Worm (Caenorhabditis elegans) whole organism, L1 larva: ENCODE measurements around the gene tnt-4.

ENCODE experiments used
- C16A3.4 ChIP-seq: fragments of 150-350 bp; optimal IDR thresholded peaks from 2 replicates; lab custom pipeline; 2014; ENCODE audit warnings: missing biosample characterization, missing genetic modification characterization
- C34B4.2 ChIP-seq: sonication (generic microtip); optimal IDR thresholded peaks from 2 replicates; lab custom pipeline; 2017; ENCODE audit warnings: mild to moderate bottlenecking, missing genetic modification characterization, missing compliant biosample characterization
- Y116A8C.19 ChIP-seq: sonication (generic microtip); optimal IDR thresholded peaks from 2 replicates; lab custom pipeline; 2016; ENCODE audit warnings: missing compliant biosample characterization, missing genetic modification characterization, borderline replicate concordance
- aha-1 ChIP-seq: fragments of 150-350 bp; optimal IDR thresholded peaks from 2 replicates; lab custom pipeline; 2014; ENCODE audit warnings: missing biosample characterization, missing genetic modification characterization
- ceh-82 ChIP-seq, 3 experiments: fragments of 150-350 bp in 1 of 3; sonication (generic microtip) in 2 of 3; optimal IDR thresholded peaks; 2 replicates each; lab custom pipeline; 2014 to 2017; ENCODE audit warnings: missing biosample characterization in 3 of 3, missing genetic modification characterization in 3 of 3
- ceh-90 ChIP-seq: sonication (generic microtip); optimal IDR thresholded peaks from 2 replicates; lab custom pipeline; 2016; ENCODE audit warnings: missing genetic modification characterization, missing compliant biosample characterization
- ces-1 ChIP-seq: fragments of 150-350 bp; optimal IDR thresholded peaks from 2 replicates; lab custom pipeline; 2014; ENCODE audit warnings: missing biosample characterization, missing genetic modification reagents, missing genetic modification characterization
- dpl-1 ChIP-seq, 3 experiments: fragments of 150-350 bp in 2 of 3; sonication (generic microtip) in 1 of 3; optimal IDR thresholded peaks; 2 replicates each; lab custom pipeline; 2014 to 2017; ENCODE audit warnings: missing biosample characterization in 3 of 3, missing genetic modification characterization in 3 of 3, missing genetic modification reagents in 3 of 3
- dsc-1 ChIP-seq: sonication (generic microtip); optimal IDR thresholded peaks from 2 replicates; lab custom pipeline; 2016; ENCODE audit warnings: mild to moderate bottlenecking, missing genetic modification characterization, missing compliant biosample characterization
- efl-1 ChIP-seq, 4 experiments: fragments of 150-350 bp; optimal IDR thresholded peaks in 3 of 4; peaks in 1 of 4; 1 replicate in 1 of 4; 2 replicates in 3 of 4; lab custom pipeline; 2014; ENCODE audit warnings: missing biosample characterization in 2 of 4, missing genetic modification characterization in 2 of 4, missing genetic modification reagents in 2 of 4
- efl-3 ChIP-seq: fragments of 200-800 bp; sonication (Bioruptor generic); optimal IDR thresholded peaks from 2 replicates; lab custom pipeline; 2018; ENCODE audit warnings: mild to moderate bottlenecking, missing genetic modification characterization, missing compliant biosample characterization
- egl-27 ChIP-seq, 2 experiments: fragments of 150-350 bp in 1 of 2; sonication (generic microtip); optimal IDR thresholded peaks; 3 replicates each; lab custom pipeline; 2017 to 2018; ENCODE audit warnings: missing biosample characterization in 2 of 2, missing genetic modification characterization in 2 of 2, missing genetic modification reagents in 2 of 2
- elt-2 ChIP-seq: sonication (generic microtip); optimal IDR thresholded peaks from 2 replicates; lab custom pipeline; 2016; ENCODE audit warnings: missing genetic modification characterization, mild to moderate bottlenecking, inconsistent platforms, missing compliant biosample characterization, missing genetic modification reagents
- fkh-4 ChIP-seq: sonication (generic microtip); optimal IDR thresholded peaks from 2 replicates; lab custom pipeline; 2016; ENCODE audit warnings: missing compliant biosample characterization, missing genetic modification characterization, borderline replicate concordance
- fkh-8 ChIP-seq: sonication (generic microtip); optimal IDR thresholded peaks from 2 replicates; lab custom pipeline; 2016; ENCODE audit warnings: mild to moderate bottlenecking, missing genetic modification characterization, missing compliant biosample characterization
- hlh-4 ChIP-seq: sonication (generic microtip); optimal IDR thresholded peaks from 2 replicates; lab custom pipeline; 2016; ENCODE audit warnings: mild to moderate bottlenecking, missing genetic modification characterization, missing compliant biosample characterization
- irx-1 ChIP-seq: sonication (generic microtip); optimal IDR thresholded peaks from 2 replicates; lab custom pipeline; 2016; ENCODE audit warnings: missing genetic modification characterization, missing compliant biosample characterization
- isw-1 ChIP-seq: fragments of 200-800 bp; sonication (Bioruptor generic); IDR thresholded peaks from 2 replicates; pipeline ENCODE4 v1.3.6; 2022; ENCODE audit warnings: missing genetic modification characterization, missing compliant biosample characterization
- lin-14 ChIP-seq: fragments of 200-800 bp; sonication (Bioruptor generic); optimal IDR thresholded peaks from 2 replicates; lab custom pipeline; 2018; ENCODE audit warnings: mild to moderate bottlenecking, missing genetic modification characterization, moderate library complexity, missing compliant biosample characterization
- lin-35 ChIP-seq, 2 experiments: fragments of 150-350 bp; optimal IDR thresholded peaks; 2 replicates each; lab custom pipeline; 2014; ENCODE audit warnings: missing biosample characterization in 2 of 2, missing genetic modification characterization in 2 of 2, missing genetic modification reagents in 2 of 2
- lin-39 ChIP-seq: fragments of 150-350 bp; optimal IDR thresholded peaks from 2 replicates; lab custom pipeline; 2014; ENCODE audit warnings: missing biosample characterization, missing genetic modification reagents, missing genetic modification characterization
- mdl-1 ChIP-seq, 2 experiments: fragments of 150-350 bp; optimal IDR thresholded peaks; 2 replicates each; lab custom pipeline; 2014 to 2017; ENCODE audit warnings: missing biosample characterization in 2 of 2, missing genetic modification characterization in 2 of 2, inconsistent platforms in 1 of 2
- nhr-237 ChIP-seq: fragments of 150-350 bp; optimal IDR thresholded peaks from 2 replicates; lab custom pipeline; 2014; ENCODE audit warnings: missing biosample characterization, missing genetic modification characterization
- nhr-47 ChIP-seq: sonication (generic microtip); optimal IDR thresholded peaks from 2 replicates; lab custom pipeline; 2016; ENCODE audit warnings: mild to moderate bottlenecking, missing genetic modification characterization, moderate library complexity, missing compliant biosample characterization
- nhr-77 ChIP-seq: fragments of 150-350 bp; optimal IDR thresholded peaks from 2 replicates; lab custom pipeline; 2014; ENCODE audit warnings: missing biosample characterization, missing genetic modification characterization
- nhr-85 ChIP-seq: sonication (generic microtip); peaks from one replicate; lab custom pipeline; 2016; ENCODE audit warnings: missing genetic modification characterization, inconsistent platforms, missing compliant biosample characterization
- pqm-1 ChIP-seq: sonication (generic microtip); optimal IDR thresholded peaks from 3 replicates; lab custom pipeline; 2017; ENCODE audit warnings: missing biosample characterization, missing genetic modification characterization
- snpc-4 ChIP-seq: fragments of 150-350 bp; optimal IDR thresholded peaks from 2 replicates; lab custom pipeline; 2014; ENCODE audit warnings: missing biosample characterization, missing genetic modification characterization
- snu-23 ChIP-seq: sonication (generic microtip); optimal IDR thresholded peaks from 2 replicates; lab custom pipeline; 2016; ENCODE audit warnings: missing genetic modification characterization, missing compliant biosample characterization
- swsn-7 ChIP-seq: sonication (generic microtip); optimal IDR thresholded peaks from 2 replicates; lab custom pipeline; 2016; ENCODE audit warnings: missing genetic modification characterization, missing compliant biosample characterization
- unc-130 ChIP-seq: fragments of 150-350 bp; optimal IDR thresholded peaks from 2 replicates; lab custom pipeline; 2017; ENCODE audit warnings: missing biosample characterization, missing genetic modification characterization, inconsistent platforms
- unc-30 ChIP-seq: sonication (generic microtip); optimal IDR thresholded peaks from 2 replicates; lab custom pipeline; 2017; ENCODE audit warnings: missing biosample characterization, missing genetic modification characterization
- unc-98 ChIP-seq: fragments of 200-800 bp; sonication (Bioruptor generic); IDR thresholded peaks from 2 replicates; pipeline ENCODE4 v1.3.6; 2022; ENCODE audit warnings: missing genetic modification characterization, missing compliant biosample characterization
- zip-4 ChIP-seq: fragments of 200-800 bp; sonication (Bioruptor generic); optimal IDR thresholded peaks from 2 replicates; lab custom pipeline; 2018; ENCODE audit warnings: mild to moderate bottlenecking, missing genetic modification characterization, moderate library complexity, missing compliant biosample characterization
- ztf-11 ChIP-seq, 2 experiments: sonication (generic microtip); optimal IDR thresholded peaks; 2 replicates each; lab custom pipeline; 2016 to 2017; ENCODE audit warnings: missing genetic modification characterization in 2 of 2, missing biosample characterization in 1 of 2, missing compliant biosample characterization in 1 of 2
- ztf-4 ChIP-seq: fragments of 150-350 bp; optimal IDR thresholded peaks from 2 replicates; lab custom pipeline; 2014; ENCODE audit warnings: missing biosample characterization, missing genetic modification characterization

Gene tnt-4

DNA sequence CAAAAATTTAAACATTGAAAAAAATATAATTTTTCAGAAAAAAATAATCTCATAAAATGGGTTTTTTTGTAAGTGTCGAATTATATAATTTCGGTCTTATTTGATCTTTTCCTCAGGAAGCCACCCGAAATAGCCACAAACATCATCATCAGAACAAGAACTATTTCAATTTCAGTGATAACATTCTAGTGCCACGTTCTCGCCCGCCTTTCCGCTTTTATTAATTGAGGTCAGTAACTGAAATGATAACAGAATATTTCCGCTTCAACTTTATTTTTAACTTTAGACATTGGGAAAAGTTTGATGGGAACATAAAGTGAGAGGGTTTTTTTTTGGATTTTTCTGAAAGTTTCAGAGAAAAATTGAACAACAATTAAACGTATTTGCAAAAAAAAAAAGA is 3.5 kb downstream of the tnt-4 start:
- TF ChIP-seq C16A3.4 (tag; lab: Kevin White, UChicago) (no peak), fkh-4 (tag; lab: Kevin White, UChicago) (no peak), elt-2 (tag; lab: Kevin White, UChicago) (peak; percentile 31)

DNA sequence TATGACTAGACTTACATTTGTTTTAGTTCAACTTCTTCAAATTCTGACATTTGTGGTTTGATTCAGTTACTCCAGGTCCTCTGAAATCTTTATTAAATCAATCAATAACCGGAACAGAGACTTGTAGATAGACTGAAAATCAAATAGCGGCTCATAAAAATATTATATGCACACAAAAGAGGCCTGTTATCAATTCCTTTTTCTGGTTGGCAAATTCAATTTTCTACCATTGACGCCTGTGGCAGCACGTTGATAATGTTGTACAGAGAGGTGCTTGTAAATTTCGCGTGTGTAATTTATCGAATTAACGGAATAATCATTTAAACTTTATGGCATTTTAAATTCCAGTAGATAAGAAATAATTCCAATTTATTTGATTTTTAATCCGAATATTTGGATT is 5.8 kb downstream of the tnt-4 start, which contains the start of gene T08B1.1:
T08B1.1 (minus strand) TSS at position 92 of the 400 bp plus-strand sequence.
- TF ChIP-seq elt-2 (tag; lab: Kevin White, UChicago) (peak; percentile 80), snpc-4 (tag; lab: Kevin White, UChicago) (no peak), Y116A8C.19 (tag; lab: Kevin White, UChicago) (no peak), efl-1 (optimal IDR thresholded peaks at IDR 0.05; lab: Kevin White, UChicago) (no peak), efl-1 (GFP tag; optimal IDR thresholded peaks at IDR 0.05 in 1 of 2; lab: Kevin White, UChicago) (no peak), ceh-90 (no peak), aha-1 (tag; lab: Kevin White, UChicago) (no peak), C34B4.2 (tag; lab: Kevin White, UChicago) (no peak), nhr-77 (tag; lab: Kevin White, UChicago) (no peak), ztf-4 (tag; lab: Kevin White, UChicago) (no peak)
- TF ChIP-seq, all 84 proteins: peak for 1

ce11 chrV:1978968-1979367 is 13.8 kb downstream of the tnt-4 start, which contains the start of gene T08B1.4:
TSS of gene T08B1.4 (plus strand) at chrV:1979268.
- no peak for TF ChIP-seq fkh-8 (tag; lab: Kevin White, UChicago)
- no peak for TF ChIP-seq nhr-237
- no peak for TF ChIP-seq dsc-1 (tag; lab: Kevin White, UChicago)
- TF ChIP-seq nhr-85 (tag; lab: Kevin White, UChicago) = no peak
- no peak for TF ChIP-seq nhr-47 (tag; lab: Kevin White, UChicago)
- TF ChIP-seq lin-14 = no peak
- no peak for TF ChIP-seq unc-30 (tag; lab: Kevin White, UChicago)
- no peak for TF ChIP-seq zip-4 (GFP tag; lab: Kevin White, UChicago)
- TF ChIP-seq swsn-7 = no peak
- no peak for TF ChIP-seq ceh-82 (tag; optimal IDR thresholded peaks at IDR 0.05; lab: Kevin White, UChicago)
- TF ChIP-seq efl-3 = no peak
- no peak for TF ChIP-seq mdl-1 (tag; optimal IDR thresholded peaks at IDR 0.05; lab: Kevin White, UChicago)
- no peak for TF ChIP-seq Y116A8C.19 (tag; lab: Kevin White, UChicago)
- no peak for TF ChIP-seq hlh-4 (tag; lab: Kevin White, UChicago)
- TF ChIP-seq nhr-77 (tag; lab: Kevin White, UChicago) = no peak
- no peak for TF ChIP-seq lin-35 (GFP tag; optimal IDR thresholded peaks at IDR 0.05; lab: Kevin White, UChicago)
- no peak for TF ChIP-seq unc-130
- TF ChIP-seq pqm-1 (tag; lab: Kevin White, UChicago) = no peak
- TF ChIP-seq ztf-11 (tag; optimal IDR thresholded peaks at IDR 0.05; lab: Kevin White, UChicago) = no peak
- no peak for TF ChIP-seq elt-2 (tag; lab: Kevin White, UChicago)

DNA sequence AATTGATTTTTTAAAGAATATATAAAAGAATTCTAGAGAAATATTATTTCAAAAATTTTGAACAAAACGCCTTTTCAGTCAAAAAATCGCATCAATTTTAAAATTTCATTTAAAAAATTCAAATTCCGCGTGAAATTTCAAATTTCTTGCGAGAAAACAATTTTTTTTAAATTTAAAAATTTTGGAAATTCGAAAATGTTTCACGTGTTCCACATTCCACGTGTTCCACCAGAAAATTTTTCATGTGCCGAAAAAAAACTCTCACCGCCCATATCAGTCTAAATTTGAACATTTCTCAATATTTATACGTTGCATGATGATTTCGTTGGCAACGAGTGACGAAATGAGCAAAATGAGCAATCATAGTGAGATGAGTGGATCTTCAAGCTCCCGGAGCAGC is 17.7 kb downstream of the tnt-4 start, which contains the start of gene fbxa-201:
fbxa-201 (plus strand) TSS at position 301 of the 400 bp plus-strand sequence.
- TF ChIP-seq irx-1 (tag; lab: Kevin White, UChicago) (no peak), lin-39 (no peak), snu-23 (no peak), unc-30 (tag; lab: Kevin White, UChicago) (no peak), egl-27 (tag; optimal IDR thresholded peaks at IDR 0.05; lab: Kevin White, UChicago) (no peak), dpl-1 (GFP tag; optimal IDR thresholded peaks at IDR 0.05; lab: Kevin White, UChicago) (no peak), ces-1 (GFP tag; lab: Kevin White, UChicago) (no peak), isw-1 (GFP tag; lab: Robert Waterston, UW) (no peak), unc-98 (no peak)
